Fruit fly (Drosophila melanogaster): ENCODE data around the gene Elys.

Elys gene

dm6 chrX:19667444-19668104 lies 15.5 kb downstream of the Elys start (continued):
- TF ChIP-seq CG31388 (GFP tag; optimal IDR thresholded peaks at IDR 0.05) (no peak), CG11560 (tag; IDR thresholded peaks at IDR 0.05) (no peak), crol (GFP tag; IDR thresholded peaks at IDR 0.05) (peak; percentile 77), sens (GFP tag) (peak; percentile 37), odd (GFP tag; optimal IDR thresholded peaks at IDR 0.05) (no peak), chinmo (GFP tag; IDR thresholded peaks at IDR 0.05; ENCODE audit: partially characterized antibody) (no peak), Deaf1 (tag; optimal IDR thresholded peaks at IDR 0.05) (peak; percentile 36), pho (GFP tag; optimal IDR thresholded peaks at IDR 0.05) (no peak)

DNA sequence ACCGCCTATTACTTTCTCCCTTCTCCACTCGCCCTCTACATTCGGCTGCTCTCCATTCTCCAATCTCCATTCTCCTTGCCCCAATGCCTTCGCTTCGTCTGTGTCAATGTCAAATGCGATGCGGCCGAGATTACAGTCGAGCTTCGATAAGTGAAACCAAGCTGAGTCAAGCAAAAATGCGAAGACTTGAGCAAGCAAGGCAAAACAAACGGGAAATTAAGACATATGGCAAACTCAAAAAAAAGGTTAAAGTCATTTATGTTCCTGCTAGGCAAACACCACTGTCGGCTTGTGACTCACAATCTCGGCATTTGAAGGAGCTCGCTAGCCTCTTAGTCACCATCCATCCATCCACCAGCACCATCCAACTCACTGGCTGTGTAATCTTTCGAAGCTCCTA lies 16.3 kb downstream of the Elys start:
- TF ChIP-seq CG15073 (GFP tag; optimal IDR thresholded peaks at IDR 0.05), result peak; percentile 86
- TF ChIP-seq CG1792 (GFP tag; optimal IDR thresholded peaks at IDR 0.05), result peak; percentile 95
- TF ChIP-seq CG11085 (GFP tag; IDR thresholded peaks at IDR 0.05), result peak; percentile 83
- peak; percentile 93 for TF ChIP-seq da (GFP tag; optimal IDR thresholded peaks at IDR 0.05)
- TF ChIP-seq CG10654 (GFP tag; optimal IDR thresholded peaks at IDR 0.05), result peak; percentile 88
- TF ChIP-seq C15 (GFP tag; IDR thresholded peaks at IDR 0.05), result peak; percentile 77
- peak; percentile 95 for TF ChIP-seq CG4820 (GFP tag; optimal IDR thresholded peaks at IDR 0.05)
- peak; percentile 85 for TF ChIP-seq CG11560 (tag; IDR thresholded peaks at IDR 0.05)
- TF ChIP-seq Jarid2 (GFP tag; optimal IDR thresholded peaks at IDR 0.05), result peak; percentile 54
- peak; percentile 97 for TF ChIP-seq tin (GFP tag; optimal IDR thresholded peaks at IDR 0.05)
- peak; percentile 91 for TF ChIP-seq Vsx1 (GFP tag; optimal IDR thresholded peaks at IDR 0.05)
- TF ChIP-seq CG9876 (GFP tag; optimal IDR thresholded peaks at IDR 0.05), result peak; percentile 98
- no peak for TF ChIP-seq inv (GFP tag; IDR thresholded peaks at IDR 0.05; ENCODE audit: partially characterized antibody)
- TF ChIP-seq CG12155 (GFP tag; optimal IDR thresholded peaks at IDR 0.05), result peak; percentile 95
- TF ChIP-seq CG8924 (tag; optimal IDR thresholded peaks at IDR 0.05), result peak; percentile 94
- peak; percentile 97 for TF ChIP-seq Atf3 (GFP tag; optimal IDR thresholded peaks at IDR 0.05)
- TF ChIP-seq onecut (GFP tag; IDR thresholded peaks at IDR 0.05), result peak; percentile 96
- peak; percentile 96 for TF ChIP-seq CG11456 (GFP tag; IDR thresholded peaks at IDR 0.05)
- peak; percentile 95 for TF ChIP-seq CG3847 (GFP tag; IDR thresholded peaks at IDR 0.05)
- peak; percentile 78 for TF ChIP-seq CG10321 (GFP tag; IDR thresholded peaks at IDR 0.05)
- TF ChIP-seq lab (GFP tag; optimal IDR thresholded peaks at IDR 0.05), result peak; percentile 95
- peak; percentile 98 for TF ChIP-seq ERR (GFP tag; optimal IDR thresholded peaks at IDR 0.05)
- peak; percentile 95 for TF ChIP-seq Ssrp (tag; optimal IDR thresholded peaks at IDR 0.05)
- TF ChIP-seq vnd (GFP tag; IDR thresholded peaks at IDR 0.05; ENCODE audit: partially characterized antibody), result no peak
- TF ChIP-seq Atf6 (GFP tag; IDR thresholded peaks at IDR 0.05), result peak; percentile 94
- peak; percentile 96 for TF ChIP-seq NK7.1 (GFP tag; optimal IDR thresholded peaks at IDR 0.05)
- TF ChIP-seq CG3281 (GFP tag; optimal IDR thresholded peaks at IDR 0.05), result peak; percentile 87
- TF ChIP-seq slbo (GFP tag; IDR thresholded peaks at IDR 0.05), result peak; percentile 98
- TF ChIP-seq cato (GFP tag; optimal IDR thresholded peaks at IDR 0.05; ENCODE audit: borderline replicate concordance), result peak; percentile 82
- TF ChIP-seq E2f1 (GFP tag; IDR thresholded peaks at IDR 0.05), result peak; percentile 87
- peak; percentile 94 for TF ChIP-seq Six4 (GFP tag; optimal IDR thresholded peaks at IDR 0.05)
- peak; percentile 80 for TF ChIP-seq CG4282 (GFP tag; optimal IDR thresholded peaks at IDR 0.05)
- TF ChIP-seq klu (GFP tag; IDR thresholded peaks at IDR 0.05), result peak; percentile 86
- peak; percentile 54 for TF ChIP-seq Sry-β (GFP tag; optimal IDR thresholded peaks at IDR 0.05)
- TF ChIP-seq CG12391 (tag; optimal IDR thresholded peaks at IDR 0.05), result peak; percentile 96
- peak; percentile 89 for TF ChIP-seq CG3163 (GFP tag; optimal IDR thresholded peaks at IDR 0.05)
- TF ChIP-seq seq (GFP tag; IDR thresholded peaks at IDR 0.05), result peak; percentile 95
- TF ChIP-seq CG9609 (GFP tag; optimal IDR thresholded peaks at IDR 0.05), result peak; percentile 98
- TF ChIP-seq en (GFP tag; optimal IDR thresholded peaks at IDR 0.05), result peak; percentile 96
- peak; percentile 95 for TF ChIP-seq CG11504 (tag; optimal IDR thresholded peaks at IDR 0.05)
- peak; percentile 73 for TF ChIP-seq CG3995 (GFP tag; optimal IDR thresholded peaks at IDR 0.05)
- TF ChIP-seq chif (GFP tag; optimal IDR thresholded peaks at IDR 0.05), result peak; percentile 98

Data from whole organism, embryonic.